Worm (Caenorhabditis elegans) whole organism, L1 larva: ENCODE results near the gene R151.8.
"Not testable (repeated sequence)": the region's sequence is repeated elsewhere in the genome, so short reads cannot be mapped to it uniquely, and the experiment has no call there.

Source experiments
- C04F5.9 ChIP-seq: sonication (generic microtip); optimal IDR thresholded peaks from 2 replicates; lab custom pipeline; 2016; ENCODE audit warnings: missing genetic modification characterization, missing compliant biosample characterization
- C34B4.2 ChIP-seq: sonication (generic microtip); optimal IDR thresholded peaks from 2 replicates; lab custom pipeline; 2017; ENCODE audit warnings: mild to moderate bottlenecking, missing genetic modification characterization, missing compliant biosample characterization
- Y116A8C.19 ChIP-seq: sonication (generic microtip); optimal IDR thresholded peaks from 2 replicates; lab custom pipeline; 2016; ENCODE audit warnings: missing compliant biosample characterization, missing genetic modification characterization, borderline replicate concordance
- alr-1 ChIP-seq: fragments of 200-800 bp; sonication (Bioruptor generic); optimal IDR thresholded peaks from 2 replicates; lab custom pipeline; 2018; ENCODE audit warnings: borderline replicate concordance, mild to moderate bottlenecking, missing genetic modification characterization, missing compliant biosample characterization
- ama-1 ChIP-seq: fragments of 150-350 bp; optimal IDR thresholded peaks from 2 replicates; lab custom pipeline; 2014
- blmp-1 ChIP-seq: fragments of 150-350 bp; optimal IDR thresholded peaks from 2 replicates; lab custom pipeline; 2014; ENCODE audit warnings: missing biosample characterization, missing genetic modification characterization
- ceh-8 ChIP-seq: fragments of 200-800 bp; sonication (Bioruptor generic); optimal IDR thresholded peaks from 2 replicates; lab custom pipeline; 2018; ENCODE audit warnings: mild to moderate bottlenecking, missing genetic modification characterization, moderate library complexity, missing compliant biosample characterization
- ceh-82 ChIP-seq, 3 experiments: fragments of 150-350 bp in 1 of 3; sonication (generic microtip) in 2 of 3; optimal IDR thresholded peaks; 2 replicates each; lab custom pipeline; 2014 to 2017; ENCODE audit warnings: missing biosample characterization in 3 of 3, missing genetic modification characterization in 3 of 3
- efl-1 ChIP-seq, 4 experiments: fragments of 150-350 bp; optimal IDR thresholded peaks in 3 of 4; peaks in 1 of 4; 1 replicate in 1 of 4; 2 replicates in 3 of 4; lab custom pipeline; 2014; ENCODE audit warnings: missing biosample characterization in 2 of 4, missing genetic modification characterization in 2 of 4, missing genetic modification reagents in 2 of 4
- efl-3 ChIP-seq: fragments of 200-800 bp; sonication (Bioruptor generic); optimal IDR thresholded peaks from 2 replicates; lab custom pipeline; 2018; ENCODE audit warnings: mild to moderate bottlenecking, missing genetic modification characterization, missing compliant biosample characterization
- egl-13 ChIP-seq: sonication (generic microtip); optimal IDR thresholded peaks from 2 replicates; lab custom pipeline; 2016; ENCODE audit warnings: missing genotype, missing genetic modification reagents, missing genetic modification characterization, missing compliant biosample characterization
- elt-2 ChIP-seq: sonication (generic microtip); optimal IDR thresholded peaks from 2 replicates; lab custom pipeline; 2016; ENCODE audit warnings: missing genetic modification characterization, mild to moderate bottlenecking, inconsistent platforms, missing compliant biosample characterization, missing genetic modification reagents
- fkh-10 ChIP-seq: sonication (generic microtip); optimal IDR thresholded peaks from 2 replicates; lab custom pipeline; 2017; ENCODE audit warnings: missing biosample characterization, missing genetic modification reagents, missing genetic modification characterization
- fkh-8 ChIP-seq: sonication (generic microtip); optimal IDR thresholded peaks from 2 replicates; lab custom pipeline; 2016; ENCODE audit warnings: mild to moderate bottlenecking, missing genetic modification characterization, missing compliant biosample characterization
- hlh-4 ChIP-seq: sonication (generic microtip); optimal IDR thresholded peaks from 2 replicates; lab custom pipeline; 2016; ENCODE audit warnings: mild to moderate bottlenecking, missing genetic modification characterization, missing compliant biosample characterization
- hpl-2 ChIP-seq: fragments of 150-350 bp; optimal IDR thresholded peaks from 2 replicates; lab custom pipeline; 2014; ENCODE audit warnings: missing biosample characterization, missing genetic modification reagents, missing genetic modification characterization
- irx-1 ChIP-seq: sonication (generic microtip); optimal IDR thresholded peaks from 2 replicates; lab custom pipeline; 2016; ENCODE audit warnings: missing genetic modification characterization, missing compliant biosample characterization
- jun-1 ChIP-seq: fragments of 150-350 bp; optimal IDR thresholded peaks from 2 replicates; lab custom pipeline; 2014; ENCODE audit warnings: missing biosample characterization, missing genetic modification reagents, missing genetic modification characterization
- mdl-1 ChIP-seq, 2 experiments: fragments of 150-350 bp; optimal IDR thresholded peaks; 2 replicates each; lab custom pipeline; 2014 to 2017; ENCODE audit warnings: missing biosample characterization in 2 of 2, missing genetic modification characterization in 2 of 2, inconsistent platforms in 1 of 2
- mep-1 ChIP-seq: fragments of 150-350 bp; optimal IDR thresholded peaks from 2 replicates; lab custom pipeline; 2014; ENCODE audit warnings: missing biosample characterization, missing genetic modification characterization
- nhr-20 ChIP-seq: sonication (generic microtip); optimal IDR thresholded peaks from 2 replicates; lab custom pipeline; 2016; ENCODE audit warnings: mild to moderate bottlenecking, missing genetic modification characterization, missing compliant biosample characterization
- nhr-237 ChIP-seq: fragments of 150-350 bp; optimal IDR thresholded peaks from 2 replicates; lab custom pipeline; 2014; ENCODE audit warnings: missing biosample characterization, missing genetic modification characterization
- nhr-28 ChIP-seq: fragments of 150-350 bp; optimal IDR thresholded peaks from 2 replicates; lab custom pipeline; 2014; ENCODE audit warnings: missing biosample characterization, missing genetic modification characterization
- nhr-47 ChIP-seq: sonication (generic microtip); optimal IDR thresholded peaks from 2 replicates; lab custom pipeline; 2016; ENCODE audit warnings: mild to moderate bottlenecking, missing genetic modification characterization, moderate library complexity, missing compliant biosample characterization
- nhr-71 ChIP-seq: sonication (generic microtip); optimal IDR thresholded peaks from 2 replicates; lab custom pipeline; 2016; ENCODE audit warnings: mild to moderate bottlenecking, missing genetic modification characterization, moderate library complexity, missing compliant biosample characterization
- nhr-90 ChIP-seq: sonication (generic microtip); optimal IDR thresholded peaks from 2 replicates; lab custom pipeline; 2016; ENCODE audit warnings: mild to moderate bottlenecking, missing genetic modification characterization, missing compliant biosample characterization; ENCODE audit not compliant: poor library complexity
- pax-3 ChIP-seq: fragments of 200-800 bp; sonication (Bioruptor generic); optimal IDR thresholded peaks from 2 replicates; lab custom pipeline; 2018; ENCODE audit warnings: mild to moderate bottlenecking, missing genetic modification characterization, moderate library complexity, missing compliant biosample characterization
- pqm-1 ChIP-seq: sonication (generic microtip); optimal IDR thresholded peaks from 3 replicates; lab custom pipeline; 2017; ENCODE audit warnings: missing biosample characterization, missing genetic modification characterization
- sox-4 ChIP-seq: sonication (generic microtip); optimal IDR thresholded peaks from 2 replicates; lab custom pipeline; 2016; ENCODE audit warnings: missing genetic modification characterization, missing compliant biosample characterization
- sptf-1 ChIP-seq: fragments of 150-350 bp; optimal IDR thresholded peaks from 2 replicates; lab custom pipeline; 2014; ENCODE audit warnings: missing biosample characterization, missing genetic modification characterization
- swsn-7 ChIP-seq: sonication (generic microtip); optimal IDR thresholded peaks from 2 replicates; lab custom pipeline; 2016; ENCODE audit warnings: missing genetic modification characterization, missing compliant biosample characterization
- unc-30 ChIP-seq: sonication (generic microtip); optimal IDR thresholded peaks from 2 replicates; lab custom pipeline; 2017; ENCODE audit warnings: missing biosample characterization, missing genetic modification characterization
- xbp-1 ChIP-seq: sonication (generic microtip); optimal IDR thresholded peaks from 2 replicates; lab custom pipeline; 2016; ENCODE audit warnings: missing genetic modification characterization, missing compliant biosample characterization

The R151.8 gene

DNA sequence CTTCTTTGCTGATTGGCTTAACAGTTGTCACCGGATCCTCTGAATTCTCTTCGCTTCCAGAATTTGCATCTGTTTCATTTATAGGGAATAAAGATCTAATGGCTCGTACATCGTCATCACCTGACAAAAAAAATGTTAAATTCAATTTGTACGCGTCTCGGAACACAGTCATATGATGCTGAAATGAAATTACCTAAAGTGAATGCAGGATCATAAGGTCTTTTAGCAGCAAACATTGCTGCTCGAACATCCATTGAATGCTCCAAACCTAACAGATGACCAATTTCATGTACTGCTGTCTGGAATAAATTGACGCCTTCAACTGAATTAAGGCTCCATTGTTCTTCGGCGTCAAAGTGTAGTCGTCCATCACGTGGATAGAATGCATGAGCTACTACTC is 16.8 kb upstream of the R151.8 start:
- TF ChIP-seq egl-13 (no peak), nhr-47 (tag; lab: Kevin White, UChicago) (peak; percentile 3), Y116A8C.19 (tag; lab: Kevin White, UChicago) (no peak)

DNA sequence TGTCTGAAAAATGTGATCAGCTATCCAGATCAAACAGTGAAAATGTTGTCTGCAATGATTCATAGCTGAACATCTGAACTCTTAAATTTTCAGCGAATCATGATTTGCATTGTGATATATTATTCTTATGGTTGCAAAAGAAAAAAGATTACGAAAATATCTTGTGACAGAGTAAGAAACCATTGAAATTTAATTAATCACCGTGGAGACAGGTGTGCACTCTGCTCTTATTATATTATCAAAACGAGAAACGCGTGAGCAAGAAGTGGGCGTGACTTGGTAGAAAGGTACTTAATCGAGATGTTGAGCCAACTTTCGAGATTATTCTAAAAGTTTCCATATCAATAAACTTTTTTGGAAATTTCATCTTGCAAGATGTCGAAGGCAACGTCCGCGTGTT is 13.4 kb upstream of the R151.8 start, which contains the start of gene osm-10:
Gene osm-10 (plus strand): TSS at position 293 of the 400 bp plus-strand sequence.
- TF ChIP-seq mep-1 (tag; lab: Kevin White, UChicago) (no peak), fkh-8 (tag; lab: Kevin White, UChicago) (peak; percentile 58), nhr-71 (tag; lab: Kevin White, UChicago) (peak; percentile 49), ceh-8 (GFP tag; lab: Kevin White, UChicago) (peak; percentile 77), nhr-47 (tag; lab: Kevin White, UChicago) (peak; percentile 34)

DNA sequence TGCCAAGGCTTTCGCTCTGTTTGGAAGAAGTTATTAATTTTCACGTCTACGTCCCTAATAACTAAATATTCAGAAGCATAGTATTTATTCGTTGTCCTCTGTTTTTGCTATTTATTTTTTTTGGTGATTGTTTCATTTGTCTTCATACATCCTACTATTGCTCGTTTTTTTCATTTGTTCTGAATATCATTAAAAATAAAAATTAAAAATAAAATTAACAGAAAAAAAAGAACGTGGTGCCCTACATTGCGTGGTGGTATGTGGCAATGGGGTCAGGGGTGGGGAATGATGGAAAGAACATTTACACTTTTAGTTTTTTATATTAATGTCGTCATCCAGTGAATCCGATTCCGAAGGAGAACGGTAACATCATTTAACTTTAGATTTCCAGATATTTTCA is 11.5 kb upstream of the R151.8 start, which contains the start of gene ztf-31:
Gene ztf-31 (plus strand): TSS at position 301 of the 400 bp plus-strand sequence.
- no peak for TF ChIP-seq ceh-8 (GFP tag; lab: Kevin White, UChicago)
- no peak for TF ChIP-seq C34B4.2
- TF ChIP-seq ceh-82 (tag; optimal IDR thresholded peaks at IDR 0.05; lab: Kevin White, UChicago) = no peak
- no peak for TF ChIP-seq pqm-1 (tag; lab: Kevin White, UChicago)
- no peak for TF ChIP-seq hpl-2 (GFP tag; lab: Kevin White, UChicago)
- no peak for TF ChIP-seq xbp-1 (tag; lab: Kevin White, UChicago)
- no peak for TF ChIP-seq efl-3 (GFP tag; lab: Kevin White, UChicago)
- TF ChIP-seq hlh-4 (tag; lab: Kevin White, UChicago) = no peak
- no peak for TF ChIP-seq irx-1 (tag; lab: Kevin White, UChicago)
- TF ChIP-seq jun-1 = no peak
- no peak for TF ChIP-seq unc-30 (tag; lab: Kevin White, UChicago)

DNA sequence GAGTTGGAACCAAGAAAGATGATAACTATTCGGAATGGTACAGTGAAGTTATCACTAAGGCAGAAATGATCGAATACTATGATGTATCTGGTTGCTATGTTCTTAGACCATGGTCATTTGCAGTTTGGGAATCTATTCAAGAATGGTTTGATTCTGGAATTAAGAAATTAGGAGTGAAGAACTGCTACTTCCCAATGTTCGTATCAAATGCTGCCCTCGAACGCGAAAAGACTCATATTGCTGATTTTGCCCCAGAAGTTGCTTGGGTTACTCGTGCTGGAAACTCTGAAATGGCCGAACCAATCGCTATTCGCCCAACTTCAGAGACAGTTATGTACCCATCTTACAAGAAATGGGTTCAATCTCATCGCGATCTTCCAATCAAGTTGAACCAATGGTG is 9.8 kb upstream of the R151.8 start:
- no peak for TF ChIP-seq fkh-10
- TF ChIP-seq elt-2 = no peak
- TF ChIP-seq alr-1 (tag; lab: Kevin White, UChicago) = no peak
- no peak for TF ChIP-seq nhr-47 (tag; lab: Kevin White, UChicago)
- TF ChIP-seq nhr-90 (tag; lab: Kevin White, UChicago) = no peak
- no peak for TF ChIP-seq C04F5.9
- TF ChIP-seq ama-1 (lab: Kevin White, UChicago) = no peak
- TF ChIP-seq sox-4 (tag; lab: Kevin White, UChicago) = no peak
- TF ChIP-seq mdl-1 (tag; optimal IDR thresholded peaks at IDR 0.05; lab: Kevin White, UChicago) = no peak
- TF ChIP-seq C34B4.2 = no peak
- no peak for TF ChIP-seq fkh-8 (tag; lab: Kevin White, UChicago)
- TF ChIP-seq nhr-28 = no peak
- no peak for TF ChIP-seq mep-1 (tag; lab: Kevin White, UChicago)
- TF ChIP-seq blmp-1 (tag; lab: Kevin White, UChicago) = no peak
- no peak for TF ChIP-seq pax-3
- no peak for TF ChIP-seq nhr-237 (tag; lab: Kevin White, UChicago)
- no peak for TF ChIP-seq egl-13

ce11 chrIII:7238727-7239126 is 9.1 kb upstream of the R151.8 start, which contains the start of gene pars-1:
Gene pars-1, plus strand, starts transcription at chrIII:7239027.
- TF ChIP-seq sptf-1 (tag; lab: Kevin White, UChicago) (no peak), egl-13 (no peak), swsn-7 (no peak), nhr-20 (tag; lab: Kevin White, UChicago) (no peak)
- TF ChIP-seq, all 84 proteins: peak for 0

DNA sequence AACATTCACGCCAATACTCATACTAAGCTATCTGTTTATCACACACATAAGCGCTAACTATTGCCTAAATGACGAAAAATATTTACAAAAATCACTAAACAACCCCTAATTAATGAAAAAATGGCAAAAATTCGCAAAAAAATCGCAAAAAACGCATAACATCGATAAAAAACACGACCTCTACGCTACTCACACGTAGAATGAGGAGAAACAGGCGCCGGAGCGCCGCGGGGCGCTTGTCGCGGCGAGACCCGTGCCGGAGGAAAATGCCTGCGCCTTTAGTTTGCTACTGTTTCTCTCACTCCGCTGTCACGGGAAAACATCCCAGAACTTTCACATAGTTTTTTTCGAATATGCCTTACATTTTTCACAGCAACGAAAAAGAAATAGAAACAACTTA is 8.3 kb upstream of the R151.8 start:
- peak in 1 of 2 experiments; percentile 24 for TF ChIP-seq efl-1 (optimal IDR thresholded peaks at IDR 0.05; lab: Kevin White, UChicago)
- TF ChIP-seq efl-1 (GFP tag; optimal IDR thresholded peaks at IDR 0.05 in 1 of 2; lab: Kevin White, UChicago) = not testable (repeated sequence)
